Worm (Caenorhabditis elegans) whole organism, midembryonic: ENCODE measurements around the gene gly-11.

Source experiments
- T22C8.4 ChIP-seq: fragments of 200-800 bp; sonication (Bioruptor generic); IDR thresholded peaks from 2 replicates; pipeline ENCODE4 v1.3.6; 2022; ENCODE audit warnings: missing genetic modification characterization, missing compliant biosample characterization
- cog-1 ChIP-seq: sonication (generic microtip); optimal IDR thresholded peaks from 2 replicates; lab custom pipeline; 2016; ENCODE audit warnings: missing genetic modification characterization, missing compliant biosample characterization
- flt-1 ChIP-seq: fragments of 200-800 bp; sonication (Bioruptor generic); IDR thresholded peaks from 2 replicates; pipeline ENCODE4 v1.3.6; 2022; ENCODE audit warnings: missing genetic modification characterization, missing compliant biosample characterization
- klf-2 ChIP-seq: fragments of 200-800 bp; sonication (Bioruptor generic); conservative IDR thresholded peaks from 2 replicates; pipeline ENCODE4 v1.3.6; 2022; ENCODE audit warnings: missing genetic modification reagents, missing genetic modification characterization, missing compliant biosample characterization
- med-1 ChIP-seq: sonication (generic microtip); optimal IDR thresholded peaks from 2 replicates; lab custom pipeline; 2017; ENCODE audit warnings: missing genetic modification characterization, mild to moderate bottlenecking, missing compliant biosample characterization, antibody characterized with exemption, missing genetic modification reagents; ENCODE audit not compliant: insufficient read depth
- ref-1 ChIP-seq: fragments of 200-800 bp; sonication (Bioruptor generic); conservative IDR thresholded peaks from 2 replicates; pipeline ENCODE4 v1.3.6; 2022; ENCODE audit warnings: missing genetic modification reagents, missing genetic modification characterization, missing compliant biosample characterization
- tab-1 ChIP-seq: fragments of 200-800 bp; sonication (Bioruptor generic); IDR thresholded peaks from 2 replicates; pipeline ENCODE4 v1.3.6; 2022; ENCODE audit warnings: missing genetic modification characterization, missing compliant biosample characterization
- ztf-23 ChIP-seq: fragments of 200-800 bp; sonication (Bioruptor generic); IDR thresholded peaks from 2 replicates; pipeline ENCODE4 v1.3.6; 2022; ENCODE audit warnings: missing genetic modification reagents, missing genetic modification characterization, missing compliant biosample characterization
- ztf-29 ChIP-seq: fragments of 200-800 bp; sonication (Bioruptor generic); IDR thresholded peaks from 2 replicates; pipeline ENCODE4 v1.3.6; 2022; ENCODE audit warnings: missing genetic modification reagents, missing genetic modification characterization, missing compliant biosample characterization

ce11 chrIII:12139471-12139870, 37.6 kb downstream of the gly-11 start:
- TF ChIP-seq med-1 (GFP tag; lab: Kevin White, UChicago) (no peak), T22C8.4 (no peak), klf-2 (GFP tag; lab: Robert Waterston, UW) (no peak), ref-1 (GFP tag; lab: Robert Waterston, UW) (no peak), tab-1 (GFP tag; lab: Robert Waterston, UW) (no peak), flt-1 (GFP tag; lab: Robert Waterston, UW) (no peak), ztf-29 (GFP tag; lab: Robert Waterston, UW) (no peak), cog-1 (tag; lab: Kevin White, UChicago) (no peak), ztf-23 (GFP tag; lab: Robert Waterston, UW) (no peak)
